Fruit fly (Drosophila melanogaster) whole organism, pupa: Measurements from ENCODE around the gene CG31213.
A peak's percentile ranks its signal among the peaks of the same experiment; 100 is the strongest.

ENCODE experiments used
- CG10348 ChIP-seq: fragments of 200-800 bp; sonication (Bioruptor generic); IDR thresholded peaks from 2 replicates; pipeline ENCODE4 v1.3.6; 2022; ENCODE audit warnings: missing biosample characterization, missing genetic modification characterization
- CG12605 ChIP-seq: fragments of 200-800 bp; sonication (Bioruptor generic); IDR thresholded peaks from 2 replicates; pipeline ENCODE4 v1.3.6; 2022; ENCODE audit warnings: missing biosample characterization, missing genetic modification characterization
- CG13204 ChIP-seq: fragments of 200-800 bp; sonication (Bioruptor generic); optimal IDR thresholded peaks from 2 replicates; lab custom pipeline; 2018; ENCODE audit warnings: missing biosample characterization, mild to moderate bottlenecking, missing genetic modification characterization, moderate library complexity
- CG14655 ChIP-seq: fragments of 200-800 bp; sonication (Bioruptor generic); optimal IDR thresholded peaks from 3 replicates; lab custom pipeline; 2017; ENCODE audit warnings: mild to moderate bottlenecking, missing biosample characterization, missing genetic modification reagents, missing genetic modification characterization
- CG15710 ChIP-seq: fragments of 200-800 bp; sonication (Bioruptor generic); optimal IDR thresholded peaks from 2 replicates; lab custom pipeline; 2018; ENCODE audit warnings: missing biosample characterization, mild to moderate bottlenecking, missing genetic modification characterization, moderate library complexity
- CG17806 ChIP-seq: fragments of 200-800 bp; sonication (Bioruptor generic); optimal IDR thresholded peaks from 2 replicates; lab custom pipeline; 2018; ENCODE audit warnings: missing biosample characterization, mild to moderate bottlenecking, missing genetic modification characterization, moderate library complexity
- CG32121 ChIP-seq: fragments of 200-800 bp; sonication (Bioruptor generic); IDR thresholded peaks from 2 replicates; pipeline ENCODE4 v1.3.6; 2022; ENCODE audit warnings: missing biosample characterization, missing genetic modification characterization
- CG34367 ChIP-seq: fragments of 200-800 bp; sonication (Bioruptor generic); optimal IDR thresholded peaks from 2 replicates; lab custom pipeline; 2018; ENCODE audit warnings: missing biosample characterization, mild to moderate bottlenecking, missing genetic modification characterization
- CG4496 ChIP-seq: fragments of 200-800 bp; sonication (Bioruptor generic); IDR thresholded peaks from 3 replicates; pipeline ENCODE4 v1.3.6; 2022; ENCODE audit warnings: missing biosample characterization, missing genetic modification characterization
- CG8159 ChIP-seq: fragments of 200-800 bp; sonication (Bioruptor generic); optimal IDR thresholded peaks from 3 replicates; lab custom pipeline; 2018; ENCODE audit warnings: missing biosample characterization, mild to moderate bottlenecking, missing genetic modification characterization, moderate library complexity
- CG8301 ChIP-seq: fragments of 200-800 bp; sonication (Bioruptor generic); optimal IDR thresholded peaks from 2 replicates; lab custom pipeline; 2018; ENCODE audit warnings: missing biosample characterization, mild to moderate bottlenecking, missing genetic modification characterization
- CG9948 ChIP-seq: fragments of 200-800 bp; sonication (Bioruptor generic); optimal IDR thresholded peaks from 2 replicates; lab custom pipeline; 2018; ENCODE audit warnings: missing biosample characterization, mild to moderate bottlenecking, missing genetic modification characterization, moderate library complexity
- D1 ChIP-seq: fragments of 200-800 bp; sonication (Bioruptor generic); optimal IDR thresholded peaks from 2 replicates; lab custom pipeline; 2018; ENCODE audit warnings: missing biosample characterization, mild to moderate bottlenecking, missing genetic modification characterization, moderate library complexity
- EcR ChIP-seq: fragments of 200-800 bp; sonication (Bioruptor generic); optimal IDR thresholded peaks from 3 replicates; lab custom pipeline; 2019; ENCODE audit warnings: missing biosample characterization, missing genetic modification characterization, mild to moderate bottlenecking, moderate library complexity, missing genetic modification reagents
- Ets98B ChIP-seq: fragments of 200-800 bp; sonication (Bioruptor generic); IDR thresholded peaks from 2 replicates; pipeline ENCODE4 v1.3.6; 2022; ENCODE audit warnings: missing biosample characterization, missing genetic modification characterization
- Pif1A ChIP-seq: fragments of 200-800 bp; sonication (Bioruptor generic); optimal IDR thresholded peaks from 3 replicates; lab custom pipeline; 2016; ENCODE audit warnings: missing biosample characterization, missing genetic modification characterization
- Pif1B ChIP-seq: fragments of 200-800 bp; sonication (Bioruptor generic); optimal IDR thresholded peaks from 3 replicates; lab custom pipeline; 2016; ENCODE audit warnings: missing biosample characterization, missing genetic modification characterization
- Snoo ChIP-seq: fragments of 200-800 bp; sonication (Bioruptor generic); optimal IDR thresholded peaks from 3 replicates; lab custom pipeline; 2017; ENCODE audit warnings: missing biosample characterization, mild to moderate bottlenecking, missing genetic modification characterization, inconsistent platforms
- fd96Ca ChIP-seq: fragments of 200-800 bp; sonication (Bioruptor generic); IDR thresholded peaks from 3 replicates; pipeline ENCODE4 v1.3.6; 2022; ENCODE audit warnings: missing biosample characterization, missing genetic modification characterization
- gl ChIP-seq: fragments of 200-800 bp; sonication (Bioruptor generic); optimal IDR thresholded peaks from 2 replicates; lab custom pipeline; 2018; ENCODE audit warnings: missing biosample characterization, mild to moderate bottlenecking, missing genetic modification characterization
- rn ChIP-seq: fragments of 200-800 bp; sonication (Bioruptor generic); IDR thresholded peaks from 2 replicates; pipeline ENCODE4 v1.3.6; 2022; ENCODE audit warnings: missing biosample characterization, missing genetic modification characterization

The CG31213 gene

DNA sequence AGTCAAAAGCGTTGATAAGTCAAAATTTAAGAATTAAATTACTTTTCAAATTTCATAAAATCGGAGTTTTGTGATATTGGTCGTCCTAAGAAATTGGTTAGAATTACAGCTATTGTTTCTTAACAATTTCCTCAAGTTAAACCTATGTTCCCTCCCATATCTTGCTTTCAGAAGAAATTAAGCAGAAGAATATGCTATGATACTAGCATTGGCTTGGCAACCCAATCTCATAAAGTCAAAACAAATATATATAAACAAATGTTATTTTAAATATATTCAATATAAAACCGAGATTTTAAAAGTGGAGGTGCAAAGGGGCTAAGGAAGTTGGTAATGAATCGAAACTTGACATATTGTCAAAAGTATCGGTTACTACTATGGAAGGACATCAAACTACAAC, at the start of gene CG31213:
TSS of gene CG31213 (plus strand) at position 301 of the 400 bp plus-strand sequence.
- TF ChIP-seq CG13204 (GFP tag; lab: Kevin White, UChicago) (no peak), Snoo (tag; lab: Kevin White, UChicago) (no peak)

DNA sequence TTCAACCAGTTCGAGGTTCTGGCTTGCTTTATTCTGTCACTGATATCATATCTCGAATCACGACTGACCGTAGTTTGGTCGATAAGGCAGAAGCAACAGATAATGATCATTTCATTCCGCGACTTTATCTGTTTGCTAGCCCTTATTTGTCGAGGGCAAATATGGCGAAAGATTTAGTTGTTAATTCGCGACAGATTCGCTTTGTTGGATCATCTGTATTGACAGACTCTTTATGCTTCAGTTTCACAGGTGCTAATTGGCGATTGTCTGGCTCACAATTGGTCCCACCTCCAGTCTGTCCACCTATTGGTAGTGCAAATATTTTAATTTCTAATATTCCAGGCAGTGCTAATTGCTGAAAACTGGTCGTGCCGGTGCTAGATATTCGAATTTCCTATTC, 48.4 kb upstream of the CG31213 start:
- TF ChIP-seq Pif1A (GFP tag; lab: Kevin White, UChicago) (peak; percentile 83), CG13204 (GFP tag; lab: Kevin White, UChicago) (no peak), D1 (tag; lab: Kevin White, UChicago) (no peak), CG8301 (tag; lab: Kevin White, UChicago) (no peak), CG8159 (tag; lab: Kevin White, UChicago) (no peak), Pif1B (GFP tag; lab: Kevin White, UChicago) (peak; percentile 77), gl (tag; lab: Kevin White, UChicago) (peak; percentile 63), CG34367 (tag; lab: Kevin White, UChicago) (peak; percentile 41), EcR (GFP tag; lab: Kevin White, UChicago) (no peak), CG15710 (tag; lab: Kevin White, UChicago) (no peak), CG14655 (no peak), rn (no peak), fd96Ca (GFP tag; lab: Robert Waterston, UW) (no peak), CG10348 (GFP tag; lab: Robert Waterston, UW) (no peak), CG17806 (tag; lab: Kevin White, UChicago) (no peak), CG32121 (GFP tag; lab: Robert Waterston, UW) (no peak), CG4496 (GFP tag; lab: Robert Waterston, UW) (no peak), Snoo (tag; lab: Kevin White, UChicago) (no peak), CG9948 (tag; lab: Kevin White, UChicago) (no peak), Ets98B (GFP tag; lab: Robert Waterston, UW) (no peak)

DNA sequence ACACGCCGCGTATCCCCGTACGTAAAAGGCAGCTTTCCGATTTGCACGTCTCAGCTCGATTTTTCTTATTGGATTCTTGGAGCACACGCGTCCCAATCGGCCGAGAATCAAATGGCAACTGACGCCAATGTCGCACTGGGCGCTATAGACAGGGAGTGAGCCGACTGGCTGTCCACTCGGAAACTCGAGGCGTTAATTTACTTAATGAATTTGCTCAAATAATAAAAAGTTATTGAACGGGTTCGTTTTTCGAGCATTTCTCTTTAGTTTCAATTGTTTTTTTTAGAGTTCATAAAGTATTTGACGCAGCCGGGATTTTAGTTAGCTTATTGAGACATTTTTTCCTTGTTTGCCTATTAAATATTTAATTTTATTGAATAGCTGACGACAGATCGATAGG, 47.4 kb upstream of the CG31213 start, which contains the start of gene CG4462:
TSS of gene CG4462 (minus strand) at position 101 of the 400 bp plus-strand sequence.
- TF ChIP-seq CG8301 (tag; lab: Kevin White, UChicago) (no peak), gl (tag; lab: Kevin White, UChicago) (no peak), D1 (tag; lab: Kevin White, UChicago) (no peak), CG10348 (GFP tag; lab: Robert Waterston, UW) (no peak), Pif1A (GFP tag; lab: Kevin White, UChicago) (no peak), CG12605 (no peak), rn (no peak), CG13204 (GFP tag; lab: Kevin White, UChicago) (no peak), Pif1B (GFP tag; lab: Kevin White, UChicago) (no peak), fd96Ca (GFP tag; lab: Robert Waterston, UW) (no peak), CG4496 (GFP tag; lab: Robert Waterston, UW) (no peak), CG14655 (no peak), CG15710 (tag; lab: Kevin White, UChicago) (no peak), Snoo (tag; lab: Kevin White, UChicago) (no peak), CG34367 (tag; lab: Kevin White, UChicago) (no peak)

DNA sequence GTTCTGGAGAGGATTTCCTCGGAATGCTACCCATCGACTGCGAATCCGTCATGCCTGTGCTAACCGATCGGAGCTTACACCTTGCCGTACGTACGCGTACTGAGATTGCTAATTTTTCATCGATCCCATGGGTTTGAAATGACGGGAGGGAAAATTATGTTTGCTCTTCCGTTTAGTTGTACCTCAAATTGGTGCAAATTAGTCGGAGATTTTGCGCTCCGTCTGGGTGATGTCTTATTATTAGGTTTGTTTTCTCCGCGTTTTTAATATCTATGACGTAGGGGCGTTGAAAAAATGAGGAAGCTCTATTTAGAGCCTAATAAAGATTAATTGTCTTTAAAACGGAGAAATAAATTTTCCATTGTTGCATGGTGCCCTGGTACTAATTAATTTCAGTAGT, 44.2 kb upstream of the CG31213 start, which contains the start of gene CG4459:
TSS of gene CG4459 (minus strand) at position 101 of the 400 bp plus-strand sequence.
- TF ChIP-seq CG34367 (tag; lab: Kevin White, UChicago) (no peak), CG4496 (GFP tag; lab: Robert Waterston, UW) (no peak), gl (tag; lab: Kevin White, UChicago) (no peak), D1 (tag; lab: Kevin White, UChicago) (no peak)

DNA sequence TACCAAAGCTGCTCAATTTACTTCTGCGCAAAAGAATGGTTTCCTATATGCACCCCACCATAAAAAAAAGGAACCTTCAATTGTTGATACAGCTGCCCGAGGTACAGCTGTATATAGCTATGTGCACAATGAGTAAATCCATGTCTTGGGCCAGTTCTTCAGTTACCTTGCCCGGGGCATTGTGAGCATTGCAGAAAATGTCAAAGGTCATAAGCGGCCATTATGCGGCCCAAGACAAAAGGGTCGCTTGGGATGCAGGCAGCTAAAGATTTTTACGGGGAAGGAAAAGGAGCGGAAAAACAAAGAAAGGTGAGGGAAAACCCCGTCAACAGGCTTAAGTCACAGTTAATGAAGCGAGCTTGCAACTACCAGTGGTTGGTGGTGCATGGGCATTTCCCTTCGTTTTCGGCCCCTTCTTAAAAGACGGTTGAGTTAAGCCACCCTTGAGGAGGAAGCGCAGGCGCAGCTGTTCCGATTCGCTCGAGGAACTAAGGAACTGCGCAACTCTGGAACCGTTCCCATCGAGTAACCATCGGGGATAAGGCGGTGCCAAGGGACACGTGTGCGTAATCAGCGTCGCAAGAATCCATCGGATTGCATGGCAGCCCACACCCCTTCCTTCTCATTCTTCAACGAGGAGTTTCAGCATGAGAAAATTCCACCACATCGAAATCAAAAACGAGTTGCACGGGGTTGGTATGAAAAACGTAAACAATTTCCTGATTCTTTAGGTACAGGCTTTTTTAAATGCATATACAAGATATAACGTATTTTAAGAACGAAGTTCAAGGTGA, 41.6 kb upstream of the CG31213 start:
- no peak for TF ChIP-seq Snoo (tag; lab: Kevin White, UChicago)
- no peak for TF ChIP-seq CG12605
- TF ChIP-seq CG14655 = no peak
- TF ChIP-seq CG15710 (tag; lab: Kevin White, UChicago) = no peak

DNA sequence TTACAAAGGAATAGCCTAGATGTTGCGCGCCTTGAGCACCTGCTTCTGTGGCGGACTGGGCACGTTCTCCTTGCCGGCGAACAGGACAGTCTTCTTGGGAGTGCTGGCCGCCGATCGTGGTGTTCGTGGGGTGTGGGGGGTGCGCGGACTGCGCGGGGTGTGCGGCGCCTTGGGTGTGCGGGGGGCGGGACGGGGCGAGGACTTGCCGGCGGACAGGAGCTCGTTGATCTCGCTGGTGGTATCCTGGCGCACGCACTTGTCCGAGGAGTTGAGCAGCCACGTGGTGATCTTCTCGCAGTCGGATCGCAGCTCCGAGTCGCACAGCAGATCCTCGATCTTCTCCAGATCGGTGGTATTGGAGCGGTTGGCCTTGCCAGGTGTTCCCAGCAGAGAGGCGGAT, 40.5 kb upstream of the CG31213 start:
- no peak for TF ChIP-seq CG34367 (tag; lab: Kevin White, UChicago)
- TF ChIP-seq D1 (tag; lab: Kevin White, UChicago) = no peak
- no peak for TF ChIP-seq CG32121 (GFP tag; lab: Robert Waterston, UW)
- no peak for TF ChIP-seq CG14655
- TF ChIP-seq Pif1B (GFP tag; lab: Kevin White, UChicago) = no peak
- TF ChIP-seq CG4496 (GFP tag; lab: Robert Waterston, UW) = no peak
- no peak for TF ChIP-seq CG15710 (tag; lab: Kevin White, UChicago)
- no peak for TF ChIP-seq EcR (GFP tag; lab: Kevin White, UChicago)
- TF ChIP-seq Pif1A (GFP tag; lab: Kevin White, UChicago) = no peak
- no peak for TF ChIP-seq CG12605
